Fruit fly (Drosophila melanogaster): ENCODE results near the gene Or85f.

Or85f gene

dm6 chr3R:9401127-9401603 is 3.2 kb downstream of the Or85f start, which contains the start of the genes RpL34b and CG8132 (continued):
- TF ChIP-seq CG14710 (tag; optimal IDR thresholded peaks at IDR 0.05) (peak; percentile 95), CG4424 (GFP tag; optimal IDR thresholded peaks at IDR 0.05) (peak; percentile 95), unpg (GFP tag; optimal IDR thresholded peaks at IDR 0.05) (peak; percentile 97), nerfin-1 (tag; optimal IDR thresholded peaks at IDR 0.05) (peak; percentile 92), Awh (GFP tag; IDR thresholded peaks at IDR 0.05) (peak; percentile 93), her (GFP tag; optimal IDR thresholded peaks at IDR 0.05) (peak; percentile 94), Hmr (GFP tag; optimal IDR thresholded peaks at IDR 0.05) (peak; percentile 98), Abd-B (GFP tag; optimal IDR thresholded peaks at IDR 0.05) (peak; percentile 94), Opbp (GFP tag; IDR thresholded peaks at IDR 0.05; ENCODE audit: partially characterized antibody) (peak; percentile 100), dm (GFP tag; optimal IDR thresholded peaks at IDR 0.05) (peak; percentile 100), CG8281 (tag; optimal IDR thresholded peaks at IDR 0.05) (peak; percentile 83), CG32767 (GFP tag; IDR thresholded peaks at IDR 0.05) (peak; percentile 87), kah (GFP tag; optimal IDR thresholded peaks at IDR 0.05) (peak; percentile 95), nau (GFP tag; optimal IDR thresholded peaks at IDR 0.05) (no peak), Doc2 (GFP tag; IDR thresholded peaks at IDR 0.05) (peak; percentile 89), inv (GFP tag; IDR thresholded peaks at IDR 0.05; ENCODE audit: partially characterized antibody) (peak; percentile 34; the same call in 1 of the 2 replicates), ranshi (GFP tag; IDR thresholded peaks at IDR 0.05) (peak; percentile 93), CG11723 (GFP tag; optimal IDR thresholded peaks at IDR 0.05) (peak; percentile 91), trem (tag; optimal IDR thresholded peaks at IDR 0.05) (peak; percentile 95), CG11560 (tag; IDR thresholded peaks at IDR 0.05) (peak; percentile 86), CG5245 (GFP tag; optimal IDR thresholded peaks at IDR 0.05) (peak; percentile 88), bcd (GFP tag; optimal IDR thresholded peaks at IDR 0.05) (peak; percentile 97), CG6175 (GFP tag; IDR thresholded peaks at IDR 0.05) (peak; percentile 96), CG7987 (GFP tag; optimal IDR thresholded peaks at IDR 0.05) (peak; percentile 98), Sox100B (GFP tag; optimal IDR thresholded peaks at IDR 0.05) (no peak), pum (GFP tag; optimal IDR thresholded peaks at IDR 0.05) (peak; percentile 98), Hr3 (GFP tag; optimal IDR thresholded peaks at IDR 0.05) (peak; percentile 96), onecut (GFP tag; IDR thresholded peaks at IDR 0.05) (peak; percentile 88), CG11456 (GFP tag; IDR thresholded peaks at IDR 0.05) (peak; percentile 99), Neu2 (GFP tag; optimal IDR thresholded peaks at IDR 0.05; ENCODE audit: borderline replicate concordance) (peak; percentile 88), CG6854 (GFP tag; optimal IDR thresholded peaks at IDR 0.05) (peak; percentile 85), slp2 (GFP tag; optimal IDR thresholded peaks at IDR 0.05) (peak; percentile 93), ci (GFP tag; IDR thresholded peaks at IDR 0.05) (peak; percentile 97), CG7372 (GFP tag; IDR thresholded peaks at IDR 0.05) (peak; percentile 93), CG3163 (GFP tag; optimal IDR thresholded peaks at IDR 0.05) (peak; percentile 86), CG33557 (GFP tag; optimal IDR thresholded peaks at IDR 0.05) (peak; percentile 94), CG9797 (GFP tag; optimal IDR thresholded peaks at IDR 0.05) (peak; percentile 59), CG11093 (GFP tag; IDR thresholded peaks at IDR 0.05) (peak; percentile 88), CG2129 (GFP tag; IDR thresholded peaks at IDR 0.05; ENCODE audit: partially characterized antibody) (no peak), CG8290 (GFP tag; optimal IDR thresholded peaks at IDR 0.05) (peak; percentile 95), CG8290 (tag; optimal IDR thresholded peaks at IDR 0.05) (peak; percentile 92 to 97), al (GFP tag; IDR thresholded peaks at IDR 0.05) (peak; percentile 93), gsb-n (tag; optimal IDR thresholded peaks at IDR 0.05) (peak; percentile 94), CG8944 (GFP tag; optimal IDR thresholded peaks at IDR 0.05) (peak; percentile 95), zen2 (GFP tag; IDR thresholded peaks at IDR 0.05; ENCODE audit: partially characterized antibody) (no peak), lola (GFP tag; optimal IDR thresholded peaks at IDR 0.05) (peak in 1 of 3 experiments; percentile 92), z (GFP tag; IDR thresholded peaks at IDR 0.05) (peak; percentile 64; the same call in 1 of the 3 replicates), vnd (GFP tag; IDR thresholded peaks at IDR 0.05; ENCODE audit: partially characterized antibody) (no peak), amos (GFP tag; IDR thresholded peaks at IDR 0.05; ENCODE audit: partially characterized antibody) (peak; percentile 69), Kr (GFP tag; optimal IDR thresholded peaks at IDR 0.05) (peak; percentile 16)
